Worm (Caenorhabditis elegans) whole organism, L2 larva: ENCODE measurements around the gene F54D8.6.

Source experiments
- C34F6.9 ChIP-seq: fragments of 150-350 bp; optimal IDR thresholded peaks from 2 replicates; lab custom pipeline; 2014; ENCODE audit warnings: missing biosample characterization, missing genetic modification characterization
- R02D3.7 ChIP-seq: fragments of 150-350 bp; optimal IDR thresholded peaks from 2 replicates; lab custom pipeline; 2014; ENCODE audit warnings: missing biosample characterization, missing genetic modification characterization
- aly-2 ChIP-seq: fragments of 150-350 bp; optimal IDR thresholded peaks from 2 replicates; lab custom pipeline; 2014; ENCODE audit warnings: missing biosample characterization, missing genetic modification characterization
- ama-1 ChIP-seq: fragments of 150-350 bp; optimal IDR thresholded peaks from 2 replicates; lab custom pipeline; 2018; ENCODE audit warnings: inconsistent platforms
- blmp-1 ChIP-seq: sonication (generic microtip); optimal IDR thresholded peaks from 2 replicates; lab custom pipeline; 2017; ENCODE audit warnings: missing genetic modification characterization, mild to moderate bottlenecking, missing compliant biosample characterization, antibody characterized with exemption, moderate library complexity; ENCODE audit not compliant: insufficient read depth
- ceh-16 ChIP-seq: fragments of 150-350 bp; optimal IDR thresholded peaks from 2 replicates; lab custom pipeline; 2014; ENCODE audit warnings: missing biosample characterization, missing genetic modification characterization
- ceh-82 ChIP-seq: fragments of 150-350 bp; optimal IDR thresholded peaks from 2 replicates; lab custom pipeline; 2014; ENCODE audit warnings: missing biosample characterization, missing genetic modification characterization
- crh-2 ChIP-seq: sonication (generic microtip); optimal IDR thresholded peaks from 2 replicates; lab custom pipeline; 2017; ENCODE audit warnings: missing biosample characterization, missing genetic modification characterization
- dmd-4 ChIP-seq: sonication (generic microtip); optimal IDR thresholded peaks from 2 replicates; lab custom pipeline; 2017; ENCODE audit warnings: missing biosample characterization, missing genetic modification characterization
- egl-27 ChIP-seq: sonication (generic microtip); optimal IDR thresholded peaks from 3 replicates; lab custom pipeline; 2017; ENCODE audit warnings: missing biosample characterization, missing genetic modification reagents, missing genetic modification characterization
- elt-1 ChIP-seq: fragments of 150-350 bp; optimal IDR thresholded peaks from 2 replicates; lab custom pipeline; 2014; ENCODE audit warnings: missing biosample characterization, missing genetic modification characterization
- fos-1 ChIP-seq: fragments of 150-350 bp; optimal IDR thresholded peaks from 2 replicates; lab custom pipeline; 2014; ENCODE audit warnings: missing biosample characterization, missing genetic modification characterization
- gmeb-1 ChIP-seq: fragments of 150-350 bp; optimal IDR thresholded peaks from 2 replicates; lab custom pipeline; 2014; ENCODE audit warnings: missing biosample characterization, missing genetic modification characterization
- lin-11 ChIP-seq: fragments of 150-350 bp; sonication (generic microtip); optimal IDR thresholded peaks from 2 replicates; lab custom pipeline; 2014; ENCODE audit warnings: missing biosample characterization, missing genetic modification characterization, inconsistent platforms, mixed read lengths
- lin-13 ChIP-seq: fragments of 150-350 bp; optimal IDR thresholded peaks from 2 replicates; lab custom pipeline; 2014; ENCODE audit warnings: missing biosample characterization, missing genetic modification reagents, missing genetic modification characterization
- lin-39 ChIP-seq: fragments of 150-350 bp; optimal IDR thresholded peaks from 2 replicates; lab custom pipeline; 2014; ENCODE audit warnings: missing biosample characterization, missing genetic modification reagents, missing genetic modification characterization
- lsy-2 ChIP-seq, 2 experiments: fragments of 150-350 bp in 1 of 2; sonication (generic microtip) in 1 of 2; optimal IDR thresholded peaks; 2 replicates each; lab custom pipeline; 2014 to 2017; ENCODE audit warnings: missing biosample characterization in 2 of 2, missing genetic modification characterization in 2 of 2
- mbf-1 ChIP-seq: sonication (generic microtip); optimal IDR thresholded peaks from 2 replicates; lab custom pipeline; 2017; ENCODE audit warnings: missing biosample characterization, missing genetic modification characterization
- mdl-1 ChIP-seq, 2 experiments: fragments of 150-350 bp in 1 of 2; sonication (generic microtip) in 1 of 2; optimal IDR thresholded peaks; 2 replicates each; lab custom pipeline; 2017; ENCODE audit warnings: missing biosample characterization in 2 of 2, missing genetic modification characterization in 2 of 2
- nhr-10 ChIP-seq: sonication (generic microtip); optimal IDR thresholded peaks from 2 replicates; lab custom pipeline; 2017; ENCODE audit warnings: missing biosample characterization, missing genetic modification characterization
- nhr-12 ChIP-seq: fragments of 150-350 bp; optimal IDR thresholded peaks from 2 replicates; lab custom pipeline; 2014; ENCODE audit warnings: missing biosample characterization, missing genetic modification characterization
- nhr-129 ChIP-seq: fragments of 150-350 bp; optimal IDR thresholded peaks from 2 replicates; lab custom pipeline; 2014; ENCODE audit warnings: missing biosample characterization, missing genetic modification characterization
- nhr-21 ChIP-seq: fragments of 150-350 bp; optimal IDR thresholded peaks from 2 replicates; lab custom pipeline; 2014; ENCODE audit warnings: missing biosample characterization, missing genetic modification characterization
- nhr-23 ChIP-seq: fragments of 150-350 bp; optimal IDR thresholded peaks from 2 replicates; lab custom pipeline; 2014; ENCODE audit warnings: missing biosample characterization, missing genetic modification reagents, missing genetic modification characterization
- nhr-237 ChIP-seq: fragments of 150-350 bp; optimal IDR thresholded peaks from 2 replicates; lab custom pipeline; 2014; ENCODE audit warnings: missing biosample characterization, missing genetic modification characterization
- nhr-25 ChIP-seq: fragments of 150-350 bp; sonication (generic microtip); optimal IDR thresholded peaks from 3 replicates; lab custom pipeline; 2014; ENCODE audit warnings: missing biosample characterization, missing genetic modification characterization
- nhr-6 ChIP-seq: fragments of 150-350 bp; optimal IDR thresholded peaks from 2 replicates; lab custom pipeline; 2014; ENCODE audit warnings: missing biosample characterization, missing genetic modification characterization
- sem-4 ChIP-seq: fragments of 150-350 bp; optimal IDR thresholded peaks from 2 replicates; lab custom pipeline; 2014; ENCODE audit warnings: missing biosample characterization, missing genetic modification reagents, missing genetic modification characterization
- sma-3 ChIP-seq: sonication (generic microtip); optimal IDR thresholded peaks from 2 replicates; lab custom pipeline; 2016; ENCODE audit warnings: missing genetic modification reagents, missing genetic modification characterization, missing compliant biosample characterization
- sma-9 ChIP-seq, 2 experiments: fragments of 150-350 bp in 1 of 2; sonication (generic microtip) in 1 of 2; optimal IDR thresholded peaks; 2 replicates each; lab custom pipeline; 2014 to 2016; ENCODE audit warnings: missing genetic modification characterization in 2 of 2, mild to moderate bottlenecking in 1 of 2, missing biosample characterization in 1 of 2, missing compliant biosample characterization in 1 of 2, missing genetic modification reagents in 1 of 2, moderate library complexity in 1 of 2
- snpc-4 ChIP-seq: fragments of 150-350 bp; optimal IDR thresholded peaks from 2 replicates; lab custom pipeline; 2014; ENCODE audit warnings: missing biosample characterization, missing genetic modification characterization
- unc-55 ChIP-seq: fragments of 150-350 bp; sonication (generic microtip); optimal IDR thresholded peaks from 3 replicates; lab custom pipeline; 2014; ENCODE audit warnings: missing biosample characterization, missing genetic modification reagents, missing genetic modification characterization
- unc-62 ChIP-seq: fragments of 150-350 bp; optimal IDR thresholded peaks from 2 replicates; lab custom pipeline; 2014; ENCODE audit warnings: missing biosample characterization, missing genetic modification reagents, missing genetic modification characterization
- zag-1 ChIP-seq: fragments of 150-350 bp; optimal IDR thresholded peaks from 2 replicates; lab custom pipeline; 2014; ENCODE audit warnings: missing biosample characterization, missing genetic modification characterization
- ztf-11 ChIP-seq: sonication (generic microtip); optimal IDR thresholded peaks from 2 replicates; lab custom pipeline; 2017; ENCODE audit warnings: missing biosample characterization, missing genetic modification characterization
- ztf-4 ChIP-seq: fragments of 150-350 bp; optimal IDR thresholded peaks from 2 replicates; lab custom pipeline; 2014; ENCODE audit warnings: missing biosample characterization, missing genetic modification characterization

Gene F54D8.6

DNA sequence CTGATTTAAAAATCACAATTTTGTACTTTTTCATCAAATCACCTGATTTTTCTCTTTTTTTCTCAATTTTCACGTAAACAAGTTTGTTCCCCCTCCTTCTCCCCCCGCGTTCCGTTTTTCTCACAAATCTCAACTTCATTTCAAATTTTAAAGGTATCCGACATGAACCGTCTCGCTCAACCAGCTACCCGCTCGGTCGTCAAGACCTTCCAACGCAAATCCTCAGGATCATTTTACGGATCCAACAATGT, 21.3 kb upstream of the F54D8.6 start, which contains the start of gene cox-6A:
Gene cox-6A, plus strand, starts transcription at position 152 of the 251 bp plus-strand sequence.
- TF ChIP-seq mbf-1 (tag; lab: Kevin White, UChicago) (no peak), dmd-4 (tag; lab: Kevin White, UChicago) (no peak)

DNA sequence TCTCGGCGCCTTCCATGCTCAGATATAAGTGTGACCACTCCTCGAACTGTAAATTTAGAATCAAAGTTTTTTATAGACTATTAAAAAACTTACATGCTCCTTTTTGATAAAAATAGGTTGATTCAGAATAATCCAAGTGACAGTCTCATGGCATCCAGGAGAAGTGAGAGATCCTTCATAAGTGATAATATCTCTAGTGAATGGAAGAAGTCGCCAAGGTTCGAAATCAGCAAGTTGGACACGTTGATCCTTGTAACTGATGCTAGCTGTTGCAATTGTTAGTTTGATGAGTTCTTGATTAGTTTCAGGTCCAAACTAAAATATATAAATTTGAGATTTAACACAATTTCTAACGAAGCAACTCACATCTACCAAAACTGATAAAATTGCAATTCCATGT, 19.5 kb upstream of the F54D8.6 start:
- TF ChIP-seq mbf-1 (tag; lab: Kevin White, UChicago) (no peak), sem-4 (no peak), nhr-23 (tag; lab: Kevin White, UChicago) (no peak), nhr-237 (no peak), ztf-11 (tag; lab: Kevin White, UChicago) (no peak), ceh-82 (tag; lab: Kevin White, UChicago) (no peak), unc-62 (GFP tag; lab: Kevin White, UChicago) (no peak), nhr-25 (tag; lab: Kevin White, UChicago) (no peak), ztf-4 (peak; percentile 31), gmeb-1 (tag; lab: Kevin White, UChicago) (no peak), elt-1 (tag; lab: Kevin White, UChicago) (no peak), lin-13 (GFP tag; lab: Kevin White, UChicago) (no peak), ama-1 (no peak), lin-39 (tag; lab: Kevin White, UChicago) (no peak), crh-2 (tag; lab: Kevin White, UChicago) (no peak), mdl-1 (tag; optimal IDR thresholded peaks at IDR 0.05; lab: Kevin White, UChicago) (no peak), aly-2 (tag; lab: Kevin White, UChicago) (no peak), sma-3 (peak; percentile 24), nhr-21 (peak; percentile 22), C34F6.9 (tag; lab: Kevin White, UChicago) (no peak), nhr-10 (no peak), snpc-4 (tag; lab: Kevin White, UChicago) (no peak), zag-1 (tag; lab: Kevin White, UChicago) (no peak), nhr-129 (tag; lab: Kevin White, UChicago) (no peak), nhr-6 (tag; lab: Kevin White, UChicago) (no peak), R02D3.7 (tag; lab: Kevin White, UChicago) (no peak)

DNA sequence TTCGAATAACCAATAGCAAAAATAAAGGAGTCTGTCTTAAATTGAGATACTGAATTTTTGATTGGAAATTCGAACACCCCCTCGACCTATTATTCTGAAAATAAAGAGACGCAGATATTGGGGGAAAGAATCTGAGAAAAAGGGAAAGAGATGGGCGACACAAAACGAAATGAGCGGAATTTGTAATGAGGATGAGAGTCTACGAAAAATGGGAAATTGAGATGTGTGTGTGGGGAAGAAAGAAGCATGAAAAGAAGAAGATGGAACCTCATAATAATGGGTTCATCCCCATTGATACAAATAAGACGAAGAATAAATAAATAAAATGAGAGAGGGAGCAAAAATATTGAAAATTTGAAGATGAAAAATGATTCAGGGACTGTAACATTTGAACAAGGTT, 17.3 kb upstream of the F54D8.6 start, which contains the start of gene cah-1:
Gene cah-1, minus strand, starts transcription at position 101 of the 400 bp plus-strand sequence.
- no peak for TF ChIP-seq sem-4
- TF ChIP-seq lin-11 (tag; lab: Kevin White, UChicago) = no peak
- TF ChIP-seq C34F6.9 (tag; lab: Kevin White, UChicago) = no peak
- no peak for TF ChIP-seq nhr-12 (tag; lab: Kevin White, UChicago)
- no peak for TF ChIP-seq unc-62 (GFP tag; lab: Kevin White, UChicago)
- peak; percentile 23 for TF ChIP-seq unc-55 (GFP tag; lab: Kevin White, UChicago)
- TF ChIP-seq nhr-23 (tag; lab: Kevin White, UChicago) = no peak
- TF ChIP-seq egl-27 (tag; lab: Kevin White, UChicago) = no peak
- TF ChIP-seq, all 48 proteins: peak for 1

DNA sequence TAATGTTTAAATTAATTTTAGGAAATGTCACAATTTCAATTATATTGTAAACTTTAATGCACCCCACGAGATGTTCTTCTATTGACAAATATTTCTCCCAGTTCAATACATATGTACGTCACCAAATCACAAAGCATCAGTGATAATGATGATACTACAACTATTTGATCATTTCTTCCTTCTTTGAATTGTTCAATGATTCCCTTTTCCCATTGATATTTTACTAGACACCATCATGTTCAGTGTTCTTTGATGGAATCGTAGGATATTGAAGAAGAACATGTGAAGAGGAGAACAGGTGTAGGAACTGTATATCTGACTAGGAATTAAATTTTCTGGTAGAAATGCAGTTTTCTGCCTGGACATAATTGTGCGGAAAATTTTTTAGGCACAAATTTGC, 13.3 kb upstream of the F54D8.6 start:
- TF ChIP-seq ceh-16 (no peak), elt-1 (tag; lab: Kevin White, UChicago) (no peak), ztf-11 (tag; lab: Kevin White, UChicago) (no peak), nhr-10 (no peak), aly-2 (tag; lab: Kevin White, UChicago) (no peak), fos-1 (tag; lab: Kevin White, UChicago) (peak; percentile 2), blmp-1 (tag; lab: Kevin White, UChicago) (no peak), nhr-25 (tag; lab: Kevin White, UChicago) (peak; percentile 37), zag-1 (tag; lab: Kevin White, UChicago) (no peak), nhr-21 (peak; percentile 68), lsy-2 (tag; optimal IDR thresholded peaks at IDR 0.05; lab: Kevin White, UChicago) (no peak), nhr-237 (no peak), snpc-4 (tag; lab: Kevin White, UChicago) (no peak), sem-4 (no peak), sma-9 (GFP tag; optimal IDR thresholded peaks at IDR 0.05; lab: Kevin White, UChicago) (peak; percentile 77), sma-9 (tag; optimal IDR thresholded peaks at IDR 0.05; lab: Kevin White, UChicago) (no peak)
